Worm (Caenorhabditis elegans): ENCODE results near the gene Y73B6BL.270.

DNA sequence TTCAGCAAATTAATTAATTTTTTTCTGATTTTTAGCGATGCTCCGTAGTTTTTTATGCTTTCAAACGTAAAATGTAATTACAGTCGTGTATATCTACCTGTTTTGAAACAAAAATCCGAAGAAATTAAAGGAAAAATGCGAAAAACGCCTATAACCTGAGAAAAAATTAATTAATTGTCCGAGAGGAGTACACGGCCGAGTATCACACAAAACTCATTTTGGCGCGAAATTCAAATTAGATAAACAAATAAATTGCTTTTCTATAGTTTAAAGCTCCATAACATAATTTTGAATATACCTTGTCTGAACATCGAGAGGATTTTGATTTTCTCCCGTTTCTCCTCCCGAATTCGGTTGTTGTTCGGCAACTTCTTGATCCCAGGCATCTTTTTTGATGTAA lies 4.3 kb downstream of the Y73B6BL.270 start:
- TF ChIP-seq unc-39 (tag; optimal IDR thresholded peaks at IDR 0.05) (no peak), mdl-1 (tag; optimal IDR thresholded peaks at IDR 0.05) (no peak), nhr-237 (tag; optimal IDR thresholded peaks at IDR 0.05) (no peak), pha-4 (tag; optimal IDR thresholded peaks at IDR 0.05) (no peak), aly-2 (tag; optimal IDR thresholded peaks at IDR 0.05) (no peak), nfya-1 (tag; optimal IDR thresholded peaks at IDR 0.05; ENCODE audit: insufficient read depth) (no peak), lin-39 (tag; optimal IDR thresholded peaks at IDR 0.05) (no peak)
